Fruit fly (Drosophila melanogaster) whole organism, wandering third instar larva: ENCODE results near the gene TfIIA-S.

Experiments
- Abd-B ChIP-seq: fragments of >200 bp; optimal IDR thresholded peaks from 2 replicates; lab custom pipeline; 2017; ENCODE audit warnings: missing biosample characterization, missing genetic modification characterization
- CG32264 ChIP-seq: fragments of 200-800 bp; sonication (Bioruptor generic); optimal IDR thresholded peaks from 2 replicates; lab custom pipeline; 2016; ENCODE audit warnings: missing biosample characterization, missing genetic modification characterization
- Hr78 ChIP-seq: fragments of >200 bp; optimal IDR thresholded peaks from 2 replicates; lab custom pipeline; 2017; ENCODE audit warnings: missing biosample characterization, missing genetic modification characterization
- Hr83 ChIP-seq: fragments of 200-300 bp; sonication (Bioruptor generic); optimal IDR thresholded peaks from 2 replicates; lab custom pipeline; 2016; ENCODE audit warnings: missing biosample characterization, mild to moderate bottlenecking, missing genetic modification characterization, moderate library complexity; ENCODE audit not compliant: poor library complexity, severe bottlenecking
- Mio ChIP-seq: sonication (Bioruptor generic); optimal IDR thresholded peaks from 2 replicates; lab custom pipeline; 2016; ENCODE audit warnings: missing biosample characterization, missing genetic modification characterization
- Rel ChIP-seq, 2 experiments: fragments of 200-800 bp; sonication (Bioruptor generic) in 1 of 2; optimal IDR thresholded peaks; 2 replicates in 1 of 2; 3 replicates in 1 of 2; lab custom pipeline; 2016 to 2019; ENCODE audit warnings: mild to moderate bottlenecking in 2 of 2, missing biosample characterization in 2 of 2, missing genetic modification characterization in 2 of 2, moderate library complexity in 1 of 2
- br ChIP-seq: fragments of 200-800 bp; sonication (Bioruptor generic); optimal IDR thresholded peaks from 2 replicates; lab custom pipeline; 2016; ENCODE audit warnings: missing biosample characterization, missing genetic modification characterization
- dl ChIP-seq, 2 experiments: fragments of 175-275, 200-275 bp in 1 of 2; fragments of 200-275 bp in 1 of 2; sonication (Bioruptor generic); optimal IDR thresholded peaks; lab custom pipeline; 2018; ENCODE audit warnings: mild to moderate bottlenecking in 2 of 2, missing biosample characterization in 2 of 2, missing genetic modification characterization in 2 of 2, moderate library complexity in 2 of 2; ENCODE audit not compliant: partially characterized antibody in 2 of 2, insufficient read depth in 1 of 2
- h ChIP-seq: fragments of 200-800 bp; sonication (Bioruptor generic); optimal IDR thresholded peaks from 3 replicates; lab custom pipeline; 2016; ENCODE audit warnings: missing biosample characterization, mild to moderate bottlenecking, missing genetic modification characterization
- jim ChIP-seq: fragments of 175-275, 200-325 bp; sonication (Bioruptor generic); optimal IDR thresholded peaks from 2 replicates; lab custom pipeline; 2016; ENCODE audit warnings: missing biosample characterization, mild to moderate bottlenecking, missing genetic modification characterization
- psq ChIP-seq: fragments of 200-800 bp; sonication (Bioruptor generic); optimal IDR thresholded peaks from 3 replicates; lab custom pipeline; 2017; ENCODE audit warnings: missing biosample characterization, mild to moderate bottlenecking, missing genetic modification characterization, moderate library complexity
- rgr ChIP-seq: fragments of 200-800 bp; sonication (Bioruptor generic); optimal IDR thresholded peaks from 3 replicates; lab custom pipeline; 2016; ENCODE audit warnings: missing biosample characterization, mild to moderate bottlenecking, missing genetic modification characterization
- sv ChIP-seq: fragments of 200-800 bp; sonication (Bioruptor generic); optimal IDR thresholded peaks from 3 replicates; lab custom pipeline; 2016; ENCODE audit warnings: missing biosample characterization, missing genetic modification characterization
- usp ChIP-seq: fragments of >200 bp; optimal IDR thresholded peaks from 2 replicates; lab custom pipeline; 2017; ENCODE audit warnings: missing biosample characterization, missing genetic modification characterization

DNA sequence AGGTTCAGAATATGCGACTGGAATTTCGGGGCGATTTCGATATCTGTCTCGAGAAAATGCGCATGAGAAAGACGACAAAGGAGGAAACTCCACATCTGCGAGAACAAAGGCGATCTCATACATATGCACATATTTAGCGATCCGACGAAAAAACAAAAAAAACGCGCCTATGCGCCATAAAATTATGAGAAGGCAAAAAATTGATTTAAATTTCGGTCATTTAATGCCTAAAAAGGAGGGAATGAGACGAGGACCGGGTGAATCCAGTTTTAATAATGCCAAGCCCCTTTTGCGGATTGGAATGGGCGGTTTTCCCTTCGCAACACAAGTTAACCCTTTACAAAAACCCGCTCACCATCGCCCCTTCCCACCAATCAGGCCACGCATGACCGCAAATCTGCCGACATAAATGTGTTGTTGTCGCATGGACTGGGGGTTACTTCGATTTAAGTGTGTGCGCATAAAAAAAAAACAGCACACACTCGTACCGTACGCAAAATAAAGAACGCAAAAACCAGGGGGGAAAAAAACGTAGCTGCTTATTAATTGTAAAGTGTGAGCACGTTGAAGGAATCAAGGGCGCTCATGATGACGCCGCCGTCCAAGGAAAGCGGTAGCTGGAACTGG lies 23.7 kb upstream of the TfIIA-S start:
- TF ChIP-seq rgr (GFP tag; lab: Kevin White, UChicago) (no peak), Mio (GFP tag; lab: Kevin White, UChicago) (no peak), Hr83 (GFP tag; lab: Kevin White, UChicago) (no peak), Rel (GFP tag; optimal IDR thresholded peaks at IDR 0.05; lab: Kevin White, UChicago) (no peak), Rel (tag; optimal IDR thresholded peaks at IDR 0.05; lab: Kevin White, UChicago) (no peak), dl (GFP tag; optimal IDR thresholded peaks at IDR 0.05; lab: Kevin White, UChicago; ENCODE audit: insufficient read depth in 1 of 2, partially characterized antibody in 2 of 2) (no peak), psq (GFP tag; lab: Kevin White, UChicago) (no peak), br (GFP tag; lab: Kevin White, UChicago) (no peak), sv (no peak), usp (GFP tag; lab: Kevin White, UChicago) (no peak), jim (GFP tag; lab: Kevin White, UChicago) (no peak), CG32264 (no peak), Abd-B (GFP tag; lab: Kevin White, UChicago) (no peak), Hr78 (GFP tag; lab: Kevin White, UChicago) (no peak), h (GFP tag; lab: Kevin White, UChicago) (no peak)
